Fruit fly (Drosophila melanogaster) whole organism, embryonic: ENCODE measurements around the gene Lgr3.

Source experiments
- Abd-B ChIP-seq: fragments of 200-800 bp; sonication (Bioruptor generic); optimal IDR thresholded peaks from 2 replicates; lab custom pipeline; 2018; ENCODE audit warnings: missing biosample characterization, mild to moderate bottlenecking, missing genetic modification characterization, moderate library complexity
- Adf1 ChIP-seq: fragments of 200-800 bp; sonication (Bioruptor generic); IDR thresholded peaks from 2 replicates; pipeline ENCODE4 v1.3.6; 2022; ENCODE audit warnings: missing biosample characterization, missing genetic modification characterization
- CG10565 ChIP-seq: fragments of 200-800 bp; sonication (Bioruptor generic); optimal IDR thresholded peaks from 3 replicates; lab custom pipeline; 2016; ENCODE audit warnings: missing biosample characterization, mild to moderate bottlenecking, missing genetic modification characterization
- CG12659 ChIP-seq: fragments of 200-800 bp; sonication (Bioruptor generic); optimal IDR thresholded peaks from 3 replicates; lab custom pipeline; 2017; ENCODE audit warnings: mild to moderate bottlenecking, missing biosample characterization, missing genetic modification reagents, missing genetic modification characterization
- CG13287 ChIP-seq: fragments of 200-800 bp; sonication (Bioruptor generic); IDR thresholded peaks from 2 replicates; pipeline ENCODE4 v1.3.6; 2022; ENCODE audit warnings: missing biosample characterization, missing genetic modification characterization; ENCODE audit not compliant: partially characterized antibody
- CG14014 ChIP-seq: fragments of 200-800 bp; sonication (Bioruptor generic); IDR thresholded peaks from 2 replicates; pipeline ENCODE4 v1.3.6; 2022; ENCODE audit warnings: missing biosample characterization, missing genetic modification characterization
- CG15269 ChIP-seq: fragments of 200-800 bp; sonication (Bioruptor generic); optimal IDR thresholded peaks from 2 replicates; lab custom pipeline; 2018; ENCODE audit warnings: missing biosample characterization, mild to moderate bottlenecking, missing genetic modification characterization, moderate library complexity
- CG15514 ChIP-seq: fragments of 200-800 bp; sonication (Bioruptor generic); optimal IDR thresholded peaks from 3 replicates; lab custom pipeline; 2017; ENCODE audit warnings: missing biosample characterization, missing genetic modification characterization, mild to moderate bottlenecking, moderate library complexity, missing genetic modification reagents
- CG17385 ChIP-seq: fragments of 200-800 bp; sonication (Bioruptor generic); optimal IDR thresholded peaks from 3 replicates; lab custom pipeline; 2018; ENCODE audit warnings: missing biosample characterization, mild to moderate bottlenecking, missing genetic modification characterization
- CG2678 ChIP-seq: fragments of 200-800 bp; sonication (Bioruptor generic); optimal IDR thresholded peaks from 3 replicates; lab custom pipeline; 2019; ENCODE audit warnings: missing biosample characterization, mild to moderate bottlenecking, missing genetic modification characterization, moderate library complexity
- CG6791 ChIP-seq: fragments of 200-800 bp; sonication (Bioruptor generic); IDR thresholded peaks from 3 replicates; pipeline ENCODE4 v1.3.6; 2022; ENCODE audit warnings: missing biosample characterization, missing genetic modification characterization; ENCODE audit not compliant: partially characterized antibody
- CG7987 ChIP-seq: fragments of 200-800 bp; sonication (Bioruptor generic); optimal IDR thresholded peaks from 2 replicates; lab custom pipeline; 2018; ENCODE audit warnings: missing biosample characterization, mild to moderate bottlenecking, missing genetic modification characterization, moderate library complexity
- CG8290 ChIP-seq, 3 experiments: fragments of 200-800 bp; sonication (Bioruptor generic); optimal IDR thresholded peaks; 2 replicates each; lab custom pipeline; 2016 to 2019; ENCODE audit warnings: missing biosample characterization in 3 of 3, missing genetic modification characterization in 3 of 3, mild to moderate bottlenecking in 2 of 3, moderate library complexity in 1 of 3
- CG9437 ChIP-seq: fragments of 200-800 bp; sonication (Bioruptor generic); optimal IDR thresholded peaks from 2 replicates; lab custom pipeline; 2018; ENCODE audit warnings: missing biosample characterization, mild to moderate bottlenecking, missing genetic modification characterization
- CTCF ChIP-seq: fragments of 200-800 bp; sonication (Bioruptor generic); optimal IDR thresholded peaks from 2 replicates; lab custom pipeline; 2017; ENCODE audit warnings: missing biosample characterization, mild to moderate bottlenecking, missing genetic modification characterization, moderate library complexity
- Dek ChIP-seq: fragments of 200-800 bp; sonication (Bioruptor generic); optimal IDR thresholded peaks from 3 replicates; lab custom pipeline; 2019; ENCODE audit warnings: missing biosample characterization, mild to moderate bottlenecking, missing genetic modification characterization, moderate library complexity
- ERR ChIP-seq: fragments of 200-800 bp; sonication (Bioruptor generic); optimal IDR thresholded peaks from 2 replicates; lab custom pipeline; 2016; ENCODE audit warnings: missing biosample characterization, missing genetic modification characterization
- Ets65A ChIP-seq: fragments of 200-800 bp; sonication (Bioruptor generic); peaks from one replicate; lab custom pipeline; 2016; ENCODE audit warnings: missing biosample characterization, missing genetic modification characterization
- HLH3B ChIP-seq: fragments of 200-800 bp; sonication (Bioruptor generic); IDR thresholded peaks from 2 replicates; pipeline ENCODE4 v1.3.6; 2022; ENCODE audit warnings: missing biosample characterization, missing genetic modification characterization
- HLHmδ ChIP-seq: fragments of 200-800 bp; sonication (Bioruptor generic); optimal IDR thresholded peaks from 2 replicates; lab custom pipeline; 2018; ENCODE audit warnings: missing biosample characterization, mild to moderate bottlenecking, missing genetic modification characterization, moderate library complexity
- HmgZ ChIP-seq: fragments of 200-800 bp; sonication (Bioruptor generic); optimal IDR thresholded peaks from 2 replicates; lab custom pipeline; 2018; ENCODE audit warnings: missing biosample characterization, mild to moderate bottlenecking, missing genetic modification characterization
- Hr78 ChIP-seq, 2 experiments: fragments of 200-800 bp in 1 of 2; fragments of >200 bp in 1 of 2; sonication (Bioruptor generic) in 1 of 2; optimal IDR thresholded peaks; 2 replicates each; lab custom pipeline; 2017 to 2019; ENCODE audit warnings: missing biosample characterization in 2 of 2, missing genetic modification characterization in 2 of 2, mild to moderate bottlenecking in 1 of 2, moderate library complexity in 1 of 2
- MBD-R2 ChIP-seq: fragments of 200-800 bp; sonication (Bioruptor generic); IDR thresholded peaks from 2 replicates; pipeline ENCODE4 v1.3.6; 2022; ENCODE audit warnings: missing biosample characterization, missing genetic modification characterization
- Pdp1 ChIP-seq, 2 experiments: fragments of 200-800 bp; sonication (Bioruptor generic); optimal IDR thresholded peaks; 3 replicates each; lab custom pipeline; 2016; ENCODE audit warnings: missing biosample characterization in 2 of 2, missing genetic modification characterization in 2 of 2, mild to moderate bottlenecking in 1 of 2, moderate library complexity in 1 of 2
- Ravus ChIP-seq: fragments of 200-800 bp; sonication (Bioruptor generic); IDR thresholded peaks from 2 replicates; pipeline ENCODE4 v1.3.6; 2022; ENCODE audit warnings: missing biosample characterization, missing genetic modification characterization
- Vsx1 ChIP-seq: fragments of 200-800 bp; sonication (Bioruptor generic); optimal IDR thresholded peaks from 2 replicates; lab custom pipeline; 2017; ENCODE audit warnings: missing biosample characterization, mild to moderate bottlenecking, missing genetic modification characterization, missing genetic modification reagents
- Xbp1 ChIP-seq: fragments of 200-800 bp; sonication (Bioruptor generic); optimal IDR thresholded peaks from 3 replicates; lab custom pipeline; 2016; ENCODE audit warnings: missing biosample characterization, mild to moderate bottlenecking, missing genetic modification characterization
- abd-A ChIP-seq: fragments of 200-800 bp; sonication (Bioruptor generic); optimal IDR thresholded peaks from 3 replicates; lab custom pipeline; 2019; ENCODE audit warnings: missing biosample characterization, mild to moderate bottlenecking, missing genetic modification characterization, moderate library complexity
- amos ChIP-seq: fragments of 200-800 bp; sonication (Bioruptor generic); IDR thresholded peaks from 2 replicates; pipeline ENCODE4 v1.3.6; 2022; ENCODE audit warnings: missing biosample characterization, missing genetic modification characterization; ENCODE audit not compliant: partially characterized antibody
- bsh ChIP-seq, 2 experiments: fragments of 200-800 bp; sonication (Bioruptor generic); optimal IDR thresholded peaks; 2 replicates each; lab custom pipeline; 2017 to 2018; ENCODE audit warnings: mild to moderate bottlenecking in 2 of 2, missing biosample characterization in 2 of 2, missing genetic modification characterization in 2 of 2, moderate library complexity in 1 of 2
- dpn ChIP-seq, 2 experiments: fragments of 200-800 bp; sonication (Bioruptor generic); optimal IDR thresholded peaks; 3 replicates each; lab custom pipeline; 2016; ENCODE audit warnings: missing biosample characterization in 2 of 2, missing genetic modification characterization in 2 of 2
- grau ChIP-seq: fragments of 200-800 bp; optimal IDR thresholded peaks from 3 replicates; lab custom pipeline; 2019; ENCODE audit warnings: missing biosample characterization, mild to moderate bottlenecking, missing genetic modification characterization, moderate library complexity
- ham ChIP-seq: fragments of 200-800 bp; sonication (Bioruptor generic); IDR thresholded peaks from 2 replicates; pipeline ENCODE4 v1.3.6; 2022; ENCODE audit warnings: missing biosample characterization, missing genetic modification characterization
- inv ChIP-seq: fragments of 200-800 bp; sonication (Bioruptor generic); IDR thresholded peaks from 2 replicates; pipeline ENCODE4 v1.3.6; 2022; ENCODE audit warnings: missing biosample characterization, missing genetic modification characterization; ENCODE audit not compliant: partially characterized antibody
- jing ChIP-seq: fragments of 200-800 bp; sonication (Bioruptor generic); optimal IDR thresholded peaks from 2 replicates; lab custom pipeline; 2018; ENCODE audit warnings: missing biosample characterization, mild to moderate bottlenecking, missing genetic modification characterization
- jumu ChIP-seq: fragments of 200-800 bp; sonication (Bioruptor generic); optimal IDR thresholded peaks from 3 replicates; lab custom pipeline; 2016; ENCODE audit warnings: missing biosample characterization, missing genetic modification characterization
- lbe ChIP-seq: fragments of 200-800 bp; sonication (Bioruptor generic); optimal IDR thresholded peaks from 2 replicates; lab custom pipeline; 2016; ENCODE audit warnings: missing biosample characterization, mild to moderate bottlenecking, missing genetic modification characterization
- mirr ChIP-seq: fragments of 200-800 bp; sonication (Bioruptor generic); optimal IDR thresholded peaks from 3 replicates; lab custom pipeline; 2018; ENCODE audit warnings: missing biosample characterization, mild to moderate bottlenecking, missing genetic modification characterization
- pan ChIP-seq, 4 experiments: fragments of >200 bp in 3 of 4; fragments of 200-800 bp in 1 of 4; sonication (Bioruptor generic) in 1 of 4; optimal IDR thresholded peaks in 3 of 4; IDR thresholded peaks in 1 of 4; 2 replicates each; pipeline versions ENCODE4 v1.3.6 to Lab custom; 2017 to 2022; ENCODE audit warnings: missing biosample characterization in 2 of 4, missing genetic modification characterization in 2 of 4, mixed read lengths in 1 of 4
- pros ChIP-seq: fragments of 200-800 bp; sonication (Bioruptor generic); optimal IDR thresholded peaks from 3 replicates; lab custom pipeline; 2019; ENCODE audit warnings: missing biosample characterization, mild to moderate bottlenecking, missing genetic modification characterization, moderate library complexity
- so ChIP-seq: fragments of 200-800 bp; sonication (Bioruptor generic); IDR thresholded peaks from 3 replicates; pipeline ENCODE4 v1.3.6; 2022; ENCODE audit warnings: missing biosample characterization, missing genetic modification characterization
- sob ChIP-seq: fragments of 200-800 bp; sonication (Bioruptor generic); IDR thresholded peaks from 2 replicates; pipeline ENCODE4 v1.3.6; 2022; ENCODE audit warnings: missing biosample characterization, missing genetic modification characterization
- sug ChIP-seq: fragments of 200-800 bp; optimal IDR thresholded peaks from 2 replicates; lab custom pipeline; 2019; ENCODE audit warnings: missing biosample characterization, mild to moderate bottlenecking, missing genetic modification characterization, moderate library complexity
- tna ChIP-seq: fragments of 200-800 bp; sonication (Bioruptor generic); IDR thresholded peaks from 2 replicates; pipeline ENCODE4 v1.3.6; 2022; ENCODE audit warnings: missing biosample characterization, missing genetic modification characterization; ENCODE audit not compliant: partially characterized antibody
- vvl ChIP-seq: fragments of 200-800 bp; sonication (Bioruptor generic); IDR thresholded peaks from 2 replicates; pipeline ENCODE4 v1.3.6; 2022; ENCODE audit warnings: missing biosample characterization, missing genetic modification characterization
- zen ChIP-seq: fragments of 200-800 bp; sonication (Bioruptor generic); optimal IDR thresholded peaks from 3 replicates; lab custom pipeline; 2018; ENCODE audit warnings: missing biosample characterization, mild to moderate bottlenecking, missing genetic modification characterization, moderate library complexity

Lgr3 gene

dm6 chr3R:25651414-25651813, 14.2 kb upstream of the Lgr3 start (continued):
- TF ChIP-seq CG2678 (peak; percentile 9), bsh (GFP tag; optimal IDR thresholded peaks at IDR 0.05; lab: Kevin White, UChicago) (peak in 1 of 2 experiments; percentile 16), dpn (GFP tag; optimal IDR thresholded peaks at IDR 0.05; lab: Kevin White, UChicago) (no peak), zen (no peak), CG17385 (GFP tag; lab: Kevin White, UChicago) (peak; percentile 10), Xbp1 (GFP tag; lab: Kevin White, UChicago) (peak; percentile 2), Ravus (GFP tag; lab: Robert Waterston, UW) (no peak), HLH3B (GFP tag; lab: Robert Waterston, UW) (peak; percentile 40; the same call in 1 of the 2 replicates), lbe (peak; percentile 22), jing (GFP tag; lab: Kevin White, UChicago) (no peak), pan (optimal IDR thresholded peaks at IDR 0.05; lab: Kevin White, UChicago) (no peak), pan (GFP tag; optimal IDR thresholded peaks at IDR 0.05 in 1 of 2, IDR thresholded peaks at IDR 0.05 in 1 of 2) (peak in 1 of 2 experiments; percentile 40)

dm6 chr3R:25652066-25652720, 13.4 kb upstream of the Lgr3 start:
- peak; percentile 77 for TF ChIP-seq CG9437 (GFP tag; lab: Kevin White, UChicago)
- peak in 1 of 2 experiments; percentile 99 for TF ChIP-seq Hr78 (GFP tag; optimal IDR thresholded peaks at IDR 0.05; lab: Kevin White, UChicago)
- peak; percentile 98 for TF ChIP-seq abd-A (tag; lab: Kevin White, UChicago)
- TF ChIP-seq MBD-R2 (GFP tag; lab: Robert Waterston, UW) = peak; percentile 69
- TF ChIP-seq so (GFP tag; lab: Robert Waterston, UW) = no peak
- TF ChIP-seq vvl = peak; percentile 7; the same call in 1 of the 2 replicates
- TF ChIP-seq inv (GFP tag; lab: Robert Waterston, UW) = no peak
- TF ChIP-seq CG10565 (GFP tag; lab: Kevin White, UChicago) = no peak
- TF ChIP-seq HLHmδ (GFP tag; lab: Kevin White, UChicago) = no peak
- TF ChIP-seq CG8290 (GFP tag; optimal IDR thresholded peaks at IDR 0.05; lab: Kevin White, UChicago) = no peak
- TF ChIP-seq CG8290 (tag; optimal IDR thresholded peaks at IDR 0.05; lab: Kevin White, UChicago) = peak in 1 of 2 experiments; percentile 60
- TF ChIP-seq sob (GFP tag; lab: Robert Waterston, UW) = 0 out of 2 replicates have a peak, but pooled peaks have one; percentile 23
- peak; percentile 34; the same call in 1 of the 2 replicates for TF ChIP-seq CG14014 (GFP tag; lab: Robert Waterston, UW)
- peak; percentile 4 for TF ChIP-seq grau (tag; lab: Kevin White, UChicago)
- peak; percentile 5 for TF ChIP-seq Dek (tag; lab: Kevin White, UChicago)
- TF ChIP-seq sug (tag; lab: Kevin White, UChicago) = peak; percentile 6
- peak; percentile 61 for TF ChIP-seq Abd-B (GFP tag; lab: Kevin White, UChicago)
- peak; percentile 58 for TF ChIP-seq Vsx1 (GFP tag; lab: Kevin White, UChicago)
- peak; percentile 76 for TF ChIP-seq Ets65A
- TF ChIP-seq Pdp1 (GFP tag; optimal IDR thresholded peaks at IDR 0.05; lab: Kevin White, UChicago) = peak in 1 of 2 experiments; percentile 71
- peak; percentile 66 for TF ChIP-seq CG6791 (GFP tag; lab: Robert Waterston, UW)
- TF ChIP-seq tna = 0 out of 2 replicates have a peak, but pooled peaks have one; percentile 17
- no peak for TF ChIP-seq ham (GFP tag; lab: Robert Waterston, UW)
- peak; percentile 71 for TF ChIP-seq CTCF
- TF ChIP-seq CG15514 (GFP tag; lab: Kevin White, UChicago) = peak; percentile 17
- TF ChIP-seq Adf1 (GFP tag; lab: Robert Waterston, UW) = peak; percentile 35; the same call in 1 of the 2 replicates
- peak; percentile 49; the same call in 1 of the 2 replicates for TF ChIP-seq CG13287 (GFP tag; lab: Robert Waterston, UW)
- peak; percentile 15 for TF ChIP-seq CG7987
- TF ChIP-seq pros (GFP tag; lab: Kevin White, UChicago) = peak; percentile 12
- no peak for TF ChIP-seq jumu (GFP tag; lab: Kevin White, UChicago)
- TF ChIP-seq CG15269 (tag; lab: Kevin White, UChicago) = peak; percentile 18
- peak; percentile 25 for TF ChIP-seq ERR (GFP tag; lab: Kevin White, UChicago)
- TF ChIP-seq mirr (GFP tag; lab: Kevin White, UChicago) = peak; percentile 68
- TF ChIP-seq CG12659 (GFP tag; lab: Kevin White, UChicago) = peak; percentile 18
- TF ChIP-seq HmgZ (tag; lab: Kevin White, UChicago) = peak; percentile 68
- peak; percentile 41; the same call in 1 of the 2 replicates for TF ChIP-seq amos
